Worm (Caenorhabditis elegans): ENCODE measurements around the gene R74.7.

ce11 chrIII:4196988-4197384 lies 7.2 kb upstream of the R74.7 start, which contains the start of gene asd-1:
- TF ChIP-seq mes-4 (tag; optimal IDR thresholded peaks at IDR 0.05) (no peak), let-526 (GFP tag; IDR thresholded peaks at IDR 0.05) (no peak), unc-130 (GFP tag; optimal IDR thresholded peaks at IDR 0.05) (no peak), hmg-20 (GFP tag; IDR thresholded peaks at IDR 0.05) (no peak), snpc-3.4 (tag; optimal IDR thresholded peaks at IDR 0.05) (no peak), ceh-79 (tag; optimal IDR thresholded peaks at IDR 0.05) (no peak)

All from whole organism, young adult.